Worm (Caenorhabditis elegans) whole organism, late embryonic: ENCODE results near the gene F52E10.2.

Experiments
- C08G9.2 ChIP-seq: sonication (generic microtip); optimal IDR thresholded peaks from 2 replicates; lab custom pipeline; 2016; ENCODE audit warnings: mild to moderate bottlenecking, missing genetic modification characterization, moderate library complexity, missing compliant biosample characterization
- C38D4.7 ChIP-seq: fragments of 200-800 bp; sonication (Bioruptor generic); optimal IDR thresholded peaks from 2 replicates; lab custom pipeline; 2018; ENCODE audit warnings: mild to moderate bottlenecking, missing genetic modification characterization, moderate library complexity, missing compliant biosample characterization
- F13H6.1 ChIP-seq: sonication (generic microtip); optimal IDR thresholded peaks from 2 replicates; lab custom pipeline; 2016; ENCODE audit warnings: missing genetic modification characterization, missing compliant biosample characterization
- K09A11.1 ChIP-seq: sonication (generic microtip); optimal IDR thresholded peaks from 2 replicates; lab custom pipeline; 2017; ENCODE audit warnings: antibody characterized with exemption, mild to moderate bottlenecking, missing genetic modification characterization, missing compliant biosample characterization; ENCODE audit not compliant: insufficient read depth
- T23F11.4 ChIP-seq: fragments of 200-800 bp; sonication (Bioruptor generic); optimal IDR thresholded peaks from 2 replicates; lab custom pipeline; 2018; ENCODE audit warnings: mild to moderate bottlenecking, missing genetic modification characterization, missing compliant biosample characterization
- Y22D7AL.16 ChIP-seq: sonication (generic microtip); optimal IDR thresholded peaks from 2 replicates; lab custom pipeline; 2016; ENCODE audit warnings: missing genetic modification characterization, missing compliant biosample characterization
- ahr-1 ChIP-seq: sonication (generic microtip); optimal IDR thresholded peaks from 2 replicates; lab custom pipeline; 2016; ENCODE audit warnings: missing genetic modification characterization, missing compliant biosample characterization
- ceh-18 ChIP-seq: sonication (generic microtip); optimal IDR thresholded peaks from 2 replicates; lab custom pipeline; 2016; ENCODE audit warnings: missing genetic modification characterization, missing compliant biosample characterization
- ceh-19 ChIP-seq: fragments of 200-800 bp; sonication (Bioruptor generic); optimal IDR thresholded peaks from 2 replicates; lab custom pipeline; 2018; ENCODE audit warnings: mild to moderate bottlenecking, missing genetic modification characterization, missing compliant biosample characterization
- ceh-2 ChIP-seq: sonication (generic microtip); optimal IDR thresholded peaks from 2 replicates; lab custom pipeline; 2016; ENCODE audit warnings: missing genotype, missing genetic modification characterization, missing compliant biosample characterization
- ceh-24 ChIP-seq: sonication (generic microtip); optimal IDR thresholded peaks from 2 replicates; lab custom pipeline; 2016; ENCODE audit warnings: mild to moderate bottlenecking, missing genetic modification characterization, missing compliant biosample characterization
- ceh-31 ChIP-seq: sonication (generic microtip); optimal IDR thresholded peaks from 2 replicates; lab custom pipeline; 2016; ENCODE audit warnings: missing genetic modification characterization, missing compliant biosample characterization
- ceh-45 ChIP-seq: fragments of 200-800 bp; sonication (Bioruptor generic); IDR thresholded peaks from 2 replicates; pipeline ENCODE4 v1.3.6; 2022; ENCODE audit warnings: missing genetic modification reagents, missing genetic modification characterization, missing compliant biosample characterization
- ceh-48 ChIP-seq: sonication (generic microtip); optimal IDR thresholded peaks from 2 replicates; lab custom pipeline; 2016; ENCODE audit warnings: missing genetic modification characterization, inconsistent platforms, missing compliant biosample characterization
- ceh-6 ChIP-seq: fragments of 200-800 bp; sonication (Bioruptor generic); optimal IDR thresholded peaks from 2 replicates; lab custom pipeline; 2018; ENCODE audit warnings: mild to moderate bottlenecking, missing genetic modification characterization, missing compliant biosample characterization
- ceh-9 ChIP-seq: sonication (generic microtip); optimal IDR thresholded peaks from 2 replicates; lab custom pipeline; 2016; ENCODE audit warnings: mild to moderate bottlenecking, missing genetic modification characterization, inconsistent platforms, missing compliant biosample characterization
- che-1 ChIP-seq: sonication (generic microtip); optimal IDR thresholded peaks from 2 replicates; lab custom pipeline; 2016; ENCODE audit warnings: mild to moderate bottlenecking, missing genetic modification characterization, missing compliant biosample characterization
- dve-1 ChIP-seq: sonication (generic microtip); optimal IDR thresholded peaks from 2 replicates; lab custom pipeline; 2017; ENCODE audit warnings: antibody characterized with exemption, mild to moderate bottlenecking, missing genetic modification characterization, missing compliant biosample characterization
- elt-2 ChIP-seq: sonication (generic microtip); optimal IDR thresholded peaks from 2 replicates; lab custom pipeline; 2016; ENCODE audit warnings: missing genetic modification reagents, missing genetic modification characterization, missing compliant biosample characterization
- elt-4 ChIP-seq: sonication (generic microtip); optimal IDR thresholded peaks from 2 replicates; lab custom pipeline; 2016; ENCODE audit warnings: missing genetic modification characterization, missing compliant biosample characterization
- eyg-1 ChIP-seq: sonication (generic microtip); optimal IDR thresholded peaks from 2 replicates; lab custom pipeline; 2016; ENCODE audit warnings: missing genotype, missing genetic modification characterization, missing compliant biosample characterization
- fax-1 ChIP-seq: sonication (generic microtip); optimal IDR thresholded peaks from 2 replicates; lab custom pipeline; 2016; ENCODE audit warnings: missing genotype, missing genetic modification characterization, missing compliant biosample characterization
- fkh-10 ChIP-seq: fragments of 150-350 bp; optimal IDR thresholded peaks from 2 replicates; lab custom pipeline; 2014; ENCODE audit warnings: missing biosample characterization, missing genetic modification reagents, missing genetic modification characterization
- fkh-6 ChIP-seq: sonication (generic microtip); optimal IDR thresholded peaks from 2 replicates; lab custom pipeline; 2016; ENCODE audit warnings: missing genetic modification characterization, missing compliant biosample characterization
- gmeb-2 ChIP-seq: sonication (generic microtip); optimal IDR thresholded peaks from 2 replicates; lab custom pipeline; 2016; ENCODE audit warnings: missing genetic modification characterization, inconsistent platforms, missing compliant biosample characterization
- hlh-13 ChIP-seq: fragments of 200-800 bp; sonication (Bioruptor generic); optimal IDR thresholded peaks from 2 replicates; lab custom pipeline; 2018; ENCODE audit warnings: mild to moderate bottlenecking, missing genetic modification characterization, missing compliant biosample characterization
- hlh-15 ChIP-seq: sonication (generic microtip); optimal IDR thresholded peaks from 2 replicates; lab custom pipeline; 2016; ENCODE audit warnings: missing genetic modification characterization, missing compliant biosample characterization
- hlh-30 ChIP-seq: sonication (generic microtip); optimal IDR thresholded peaks from 2 replicates; lab custom pipeline; 2017; ENCODE audit warnings: antibody characterized with exemption, missing genetic modification characterization, missing compliant biosample characterization; ENCODE audit not compliant: insufficient read depth
- hlh-6 ChIP-seq: sonication (generic microtip); optimal IDR thresholded peaks from 2 replicates; lab custom pipeline; 2016; ENCODE audit warnings: missing genotype, missing genetic modification characterization, missing compliant biosample characterization
- hlh-8 ChIP-seq: sonication (generic microtip); optimal IDR thresholded peaks from 2 replicates; lab custom pipeline; 2016; ENCODE audit warnings: missing genotype, missing genetic modification characterization, missing compliant biosample characterization
- lim-6 ChIP-seq: sonication (generic microtip); optimal IDR thresholded peaks from 2 replicates; lab custom pipeline; 2016; ENCODE audit warnings: missing genetic modification characterization, missing compliant biosample characterization
- lin-11 ChIP-seq: fragments of 200-800 bp; sonication (Bioruptor generic); optimal IDR thresholded peaks from 2 replicates; lab custom pipeline; 2018; ENCODE audit warnings: mild to moderate bottlenecking, missing genetic modification characterization, missing compliant biosample characterization
- mec-3 ChIP-seq: sonication (generic microtip); optimal IDR thresholded peaks from 2 replicates; lab custom pipeline; 2016; ENCODE audit warnings: borderline replicate concordance, missing genetic modification characterization, missing compliant biosample characterization
- nhr-11 ChIP-seq: fragments of 150-350 bp; optimal IDR thresholded peaks from 2 replicates; lab custom pipeline; 2014; ENCODE audit warnings: missing biosample characterization, missing genetic modification characterization
- npax-4 ChIP-seq: sonication (generic microtip); optimal IDR thresholded peaks from 2 replicates; lab custom pipeline; 2016; ENCODE audit warnings: missing genetic modification characterization, missing compliant biosample characterization
- odd-2 ChIP-seq: sonication (generic microtip); optimal IDR thresholded peaks from 2 replicates; lab custom pipeline; 2017; ENCODE audit warnings: antibody characterized with exemption, mild to moderate bottlenecking, missing genetic modification characterization, missing compliant biosample characterization
- pag-3 ChIP-seq: sonication (generic microtip); optimal IDR thresholded peaks from 2 replicates; lab custom pipeline; 2016; ENCODE audit warnings: missing compliant biosample characterization, missing genetic modification characterization, borderline replicate concordance
- pax-1 ChIP-seq: fragments of 150-350 bp; optimal IDR thresholded peaks from 2 replicates; lab custom pipeline; 2014; ENCODE audit warnings: missing biosample characterization, missing genetic modification characterization
- pha-2 ChIP-seq: sonication (generic microtip); optimal IDR thresholded peaks from 2 replicates; lab custom pipeline; 2017; ENCODE audit warnings: mild to moderate bottlenecking, missing genetic modification characterization, missing compliant biosample characterization
- pros-1 ChIP-seq: fragments of 150-350 bp; optimal IDR thresholded peaks from 2 replicates; lab custom pipeline; 2014; ENCODE audit warnings: missing biosample characterization, missing genetic modification reagents, missing genetic modification characterization
- rnt-1 ChIP-seq: sonication (generic microtip); optimal IDR thresholded peaks from 2 replicates; lab custom pipeline; 2016; ENCODE audit warnings: missing genetic modification characterization, missing compliant biosample characterization
- sdc-2 ChIP-seq: sonication (generic microtip); optimal IDR thresholded peaks from 2 replicates; lab custom pipeline; 2016; ENCODE audit warnings: missing genotype, missing genetic modification characterization, missing compliant biosample characterization
- syd-9 ChIP-seq: sonication (generic microtip); optimal IDR thresholded peaks from 2 replicates; lab custom pipeline; 2016; ENCODE audit warnings: mild to moderate bottlenecking, missing genetic modification characterization, moderate library complexity, missing compliant biosample characterization
- tbx-2 ChIP-seq: sonication (generic microtip); optimal IDR thresholded peaks from 2 replicates; lab custom pipeline; 2016; ENCODE audit warnings: missing genetic modification characterization, missing compliant biosample characterization
- tbx-7 ChIP-seq: sonication (generic microtip); optimal IDR thresholded peaks from 2 replicates; lab custom pipeline; 2016; ENCODE audit warnings: missing genotype, missing genetic modification characterization, missing compliant biosample characterization
- ttx-3 ChIP-seq: sonication (generic microtip); optimal IDR thresholded peaks from 2 replicates; lab custom pipeline; 2016; ENCODE audit warnings: missing genetic modification reagents, missing genetic modification characterization, missing compliant biosample characterization
- unc-3 ChIP-seq, 2 experiments: fragments of 200-800 bp in 1 of 2; sonication (Bioruptor generic) in 1 of 2; sonication (generic microtip) in 1 of 2; conservative IDR thresholded peaks in 1 of 2; optimal IDR thresholded peaks in 1 of 2; 2 replicates each; pipeline versions ENCODE4 v1.3.6 to Lab custom; 2016 to 2022; ENCODE audit warnings: missing compliant biosample characterization in 2 of 2, missing genetic modification characterization in 2 of 2, missing genetic modification reagents in 1 of 2
- unc-42 ChIP-seq: sonication (generic microtip); optimal IDR thresholded peaks from 2 replicates; lab custom pipeline; 2016; ENCODE audit warnings: missing genotype, missing genetic modification characterization, missing compliant biosample characterization
- unc-55 ChIP-seq: sonication (generic microtip); optimal IDR thresholded peaks from 2 replicates; lab custom pipeline; 2017; ENCODE audit warnings: missing biosample characterization, missing genetic modification reagents, missing genetic modification characterization
- unc-86 ChIP-seq: sonication (generic microtip); optimal IDR thresholded peaks from 2 replicates; lab custom pipeline; 2016; ENCODE audit warnings: missing genetic modification characterization, missing compliant biosample characterization
- ztf-16 ChIP-seq: sonication (generic microtip); optimal IDR thresholded peaks from 2 replicates; lab custom pipeline; 2017; ENCODE audit warnings: missing genetic modification characterization, missing compliant biosample characterization

The F52E10.2 gene

DNA sequence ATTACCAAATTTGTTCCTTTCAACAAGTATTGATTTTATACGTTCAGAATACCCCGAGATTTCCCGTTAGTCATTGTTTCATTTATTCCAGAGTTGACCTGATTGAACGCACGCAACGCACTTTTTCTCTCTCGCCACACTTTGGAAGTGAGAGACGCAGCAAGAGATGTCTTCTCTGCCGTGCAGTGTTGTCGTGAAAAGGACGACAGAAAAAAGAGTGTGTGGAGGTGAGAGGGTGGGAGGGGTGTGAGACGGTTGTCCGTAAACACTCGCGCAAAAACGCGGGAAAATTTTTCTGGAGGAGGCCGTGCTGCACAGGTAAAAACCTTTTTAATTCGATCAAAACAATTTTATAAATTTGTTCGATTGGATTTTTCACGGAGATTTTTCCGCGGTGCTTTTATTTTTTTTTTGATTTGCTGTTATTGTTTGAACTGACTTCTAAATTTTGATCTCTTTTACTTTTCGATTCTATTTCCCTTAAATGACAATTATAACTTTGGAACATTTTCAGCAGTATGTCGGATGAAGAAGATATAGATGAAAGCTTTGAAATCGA, 7.7 kb downstream of the F52E10.2 start, which contains the start of gene sdc-1 (continued):
- TF ChIP-seq elt-4: no peak
- TF ChIP-seq tbx-7 (tag; lab: Kevin White, UChicago): no peak
- TF ChIP-seq ztf-16 (tag; lab: Kevin White, UChicago): peak; percentile 14
- TF ChIP-seq hlh-8: no peak
- TF ChIP-seq npax-4: no peak
- TF ChIP-seq rnt-1 (tag; lab: Kevin White, UChicago): no peak
- TF ChIP-seq ceh-24 (tag; lab: Kevin White, UChicago): no peak
- no peak for TF ChIP-seq unc-55 (GFP tag; lab: Kevin White, UChicago)
- TF ChIP-seq ceh-2 (tag; lab: Kevin White, UChicago): no peak
- no peak for TF ChIP-seq unc-86 (tag; lab: Kevin White, UChicago)
- peak; percentile 9 for TF ChIP-seq ceh-18
- TF ChIP-seq ceh-31 (tag; lab: Kevin White, UChicago): peak; percentile 8

DNA sequence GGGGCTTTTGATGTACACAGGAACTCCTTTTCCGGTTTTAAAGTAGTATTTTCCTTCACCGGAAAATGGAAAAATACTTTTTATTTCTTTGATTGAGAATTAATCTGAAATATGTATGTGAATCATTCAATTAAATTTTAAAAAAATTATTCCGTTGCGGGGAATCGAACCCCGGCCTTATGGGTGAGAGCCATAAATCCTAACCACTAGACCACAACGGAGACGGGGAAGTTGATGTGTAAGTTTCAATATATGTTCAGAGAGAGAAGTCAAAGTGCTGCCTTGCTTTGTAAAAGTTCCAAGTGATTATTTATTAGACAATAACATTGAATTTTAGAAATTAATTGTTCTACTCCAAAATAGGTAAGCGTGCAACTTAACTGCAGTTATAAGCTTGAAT, 11.9 kb downstream of the F52E10.2 start:
- TF ChIP-seq che-1 (tag; lab: Kevin White, UChicago) (peak; percentile 35), ceh-45 (GFP tag; lab: Robert Waterston, UW) (no peak), elt-4 (no peak), nhr-11 (tag; lab: Kevin White, UChicago) (no peak), ahr-1 (tag; lab: Kevin White, UChicago) (no peak), pros-1 (no peak), syd-9 (tag; lab: Kevin White, UChicago) (no peak), C38D4.7 (GFP tag; lab: Kevin White, UChicago) (peak; percentile 13), dve-1 (tag; lab: Kevin White, UChicago) (no peak), sdc-2 (tag; lab: Kevin White, UChicago) (no peak), C08G9.2 (tag; lab: Kevin White, UChicago) (no peak), eyg-1 (tag; lab: Kevin White, UChicago) (no peak), ceh-6 (GFP tag; lab: Kevin White, UChicago) (no peak), ceh-19 (GFP tag; lab: Kevin White, UChicago) (no peak), fax-1 (tag; lab: Kevin White, UChicago) (no peak), pax-1 (no peak), hlh-30 (tag; lab: Kevin White, UChicago) (no peak), hlh-13 (GFP tag; lab: Kevin White, UChicago) (no peak), unc-42 (tag; lab: Kevin White, UChicago) (no peak), K09A11.1 (tag; lab: Kevin White, UChicago) (no peak), pag-3 (tag; lab: Kevin White, UChicago) (no peak), unc-86 (tag; lab: Kevin White, UChicago) (no peak), odd-2 (tag; lab: Kevin White, UChicago) (no peak), elt-2 (tag; lab: Kevin White, UChicago) (peak; percentile 5), ceh-9 (tag; lab: Kevin White, UChicago) (no peak), tbx-2 (no peak), T23F11.4 (no peak), gmeb-2 (tag; lab: Kevin White, UChicago) (peak; percentile 28), ceh-18 (no peak), ceh-48 (tag; lab: Kevin White, UChicago) (no peak), pha-2 (no peak), fkh-10 (GFP tag; lab: Kevin White, UChicago) (no peak), Y22D7AL.16 (no peak), unc-3 (GFP tag; conservative IDR thresholded peaks at IDR 0.05; lab: Robert Waterston, UW) (no peak), unc-3 (tag; optimal IDR thresholded peaks at IDR 0.05; lab: Kevin White, UChicago) (no peak), fkh-6 (tag; lab: Kevin White, UChicago) (no peak), ttx-3 (tag; lab: Kevin White, UChicago) (no peak), F13H6.1 (tag; lab: Kevin White, UChicago) (no peak), lin-11 (tag; lab: Kevin White, UChicago) (no peak), hlh-15 (no peak), hlh-6 (tag; lab: Kevin White, UChicago) (no peak), mec-3 (tag; lab: Kevin White, UChicago) (no peak), lim-6 (tag; lab: Kevin White, UChicago) (no peak), ceh-24 (tag; lab: Kevin White, UChicago) (no peak)
